Fruit fly (Drosophila melanogaster): ENCODE data around the gene CG15484.
A peak's percentile ranks its signal among the peaks of the same experiment; 100 is the strongest.

CG15484 gene

DNA sequence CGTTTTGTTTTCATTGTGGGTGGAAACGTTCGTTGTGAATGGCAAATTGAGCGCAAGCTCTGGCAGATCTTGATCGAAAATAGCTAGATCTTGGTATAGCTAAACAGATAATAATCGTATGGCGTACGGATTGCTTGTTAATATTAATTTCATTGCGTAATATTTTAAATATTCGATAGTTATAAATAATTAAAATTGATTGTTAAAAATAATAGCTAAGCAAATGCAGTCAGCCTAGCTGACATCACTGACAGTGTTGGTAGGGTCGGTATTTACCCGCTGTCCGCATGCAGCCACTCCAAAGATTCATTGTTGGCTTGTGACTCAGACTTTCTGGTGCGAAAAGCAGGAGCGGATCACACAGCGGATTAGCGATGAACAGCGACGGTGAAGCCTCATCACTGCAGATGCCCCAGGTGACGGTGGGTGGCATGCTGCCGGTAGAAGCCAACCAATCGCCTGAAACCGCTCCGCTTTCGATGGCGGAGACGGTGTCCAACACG, 3.0 kb downstream of the CG15484 start, which contains the start of the genes CG5776 and spict (continued):
- peak; percentile 68 for TF ChIP-seq Ets96B (tag; optimal IDR thresholded peaks at IDR 0.05)
- TF ChIP-seq CG32006 (GFP tag; optimal IDR thresholded peaks at IDR 0.05): peak; percentile 84
- peak; percentile 47 for TF ChIP-seq CG6792 (GFP tag; optimal IDR thresholded peaks at IDR 0.05)
- TF ChIP-seq CG8632 (GFP tag; optimal IDR thresholded peaks at IDR 0.05): peak; percentile 20
- peak; percentile 74 for TF ChIP-seq Hr4 (GFP tag; optimal IDR thresholded peaks at IDR 0.05)
- TF ChIP-seq fkh (GFP tag; optimal IDR thresholded peaks at IDR 0.05): peak; percentile 49
- peak; percentile 43 for TF ChIP-seq fd59A (GFP tag; optimal IDR thresholded peaks at IDR 0.05)
- TF ChIP-seq fd85E (GFP tag; optimal IDR thresholded peaks at IDR 0.05): no peak

dm6 chr2L:12701498-12701897, 6.0 kb downstream of the CG15484 start:
- TF ChIP-seq acj6 (GFP tag; optimal IDR thresholded peaks at IDR 0.05) (no peak), CG6854 (GFP tag; optimal IDR thresholded peaks at IDR 0.05) (no peak), Ets96B (tag; optimal IDR thresholded peaks at IDR 0.05) (no peak), dsx (GFP tag; optimal IDR thresholded peaks at IDR 0.05; ENCODE audit: poor library complexity, severe bottlenecking) (no peak), Sox14 (GFP tag; optimal IDR thresholded peaks at IDR 0.05) (no peak)

DNA sequence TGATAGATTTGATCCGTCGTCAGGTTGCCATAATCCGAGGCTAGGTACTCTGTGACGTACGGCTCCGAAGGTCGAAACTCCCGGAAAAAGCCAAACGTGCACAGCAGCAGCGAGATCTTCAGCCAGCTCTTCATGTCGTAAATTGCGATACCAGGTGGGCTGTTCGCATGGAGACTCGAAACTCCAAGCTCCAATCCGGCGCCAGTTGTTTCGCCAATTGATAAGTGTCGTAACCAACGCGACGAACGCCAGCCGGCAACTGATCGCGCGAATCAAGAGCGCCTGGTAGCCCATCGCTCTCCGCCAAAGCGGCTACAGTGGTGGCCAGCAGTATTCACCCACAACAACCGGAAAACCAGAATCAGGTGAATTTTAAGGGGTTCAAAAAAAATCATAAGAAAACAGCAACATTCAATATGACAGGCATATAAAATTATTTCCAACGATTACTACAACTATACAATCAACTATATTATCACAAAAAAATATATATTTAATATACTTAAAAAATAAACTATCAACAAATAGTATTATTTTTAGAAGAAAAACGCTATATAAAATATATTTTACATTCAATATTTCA, 7.0 kb downstream of the CG15484 start, which contains the start of gene CG17036:
Gene CG17036, minus strand, starts transcription at position 366 of the 583 bp plus-strand sequence.
- TF ChIP-seq acj6 (GFP tag; optimal IDR thresholded peaks at IDR 0.05) (no peak), Eip78C (GFP tag) (peak; percentile 57), CG31627 (GFP tag; optimal IDR thresholded peaks at IDR 0.05) (no peak), CG6854 (GFP tag; optimal IDR thresholded peaks at IDR 0.05) (peak; percentile 15), fd59A (GFP tag; optimal IDR thresholded peaks at IDR 0.05) (no peak), topi (GFP tag; optimal IDR thresholded peaks at IDR 0.05) (no peak), net (GFP tag; optimal IDR thresholded peaks at IDR 0.05) (no peak), esn (GFP tag; optimal IDR thresholded peaks at IDR 0.05) (peak; percentile 31), CG6792 (GFP tag; optimal IDR thresholded peaks at IDR 0.05) (peak; percentile 10), Blimp-1 (GFP tag; optimal IDR thresholded peaks at IDR 0.05) (no peak), CG10669 (GFP tag; optimal IDR thresholded peaks at IDR 0.05) (no peak), Ets21C (GFP tag; optimal IDR thresholded peaks at IDR 0.05) (no peak), Gug (GFP tag; IDR thresholded peaks at IDR 0.05) (no peak), Smox (GFP tag; optimal IDR thresholded peaks at IDR 0.05) (no peak), CG32006 (GFP tag; optimal IDR thresholded peaks at IDR 0.05) (peak; percentile 49), ss (GFP tag; optimal IDR thresholded peaks at IDR 0.05) (no peak), Hr39 (GFP tag; optimal IDR thresholded peaks at IDR 0.05) (no peak), fkh (GFP tag; optimal IDR thresholded peaks at IDR 0.05) (no peak), CG4318 (GFP tag; optimal IDR thresholded peaks at IDR 0.05) (no peak), CG11294 (GFP tag; IDR thresholded peaks at IDR 0.05) (no peak), CG9139 (GFP tag; optimal IDR thresholded peaks at IDR 0.05) (no peak), Sox102F (GFP tag; optimal IDR thresholded peaks at IDR 0.05) (no peak), fd85E (GFP tag; optimal IDR thresholded peaks at IDR 0.05) (no peak), vri (GFP tag; optimal IDR thresholded peaks at IDR 0.05) (no peak), CG8632 (GFP tag; optimal IDR thresholded peaks at IDR 0.05) (peak; percentile 42), OdsH (GFP tag; optimal IDR thresholded peaks at IDR 0.05) (no peak), Hr4 (GFP tag; optimal IDR thresholded peaks at IDR 0.05) (no peak), CG34406 (GFP tag; optimal IDR thresholded peaks at IDR 0.05) (no peak), CG6276 (GFP tag; optimal IDR thresholded peaks at IDR 0.05) (no peak), cyc (GFP tag; optimal IDR thresholded peaks at IDR 0.05) (no peak), Hr38 (GFP tag; optimal IDR thresholded peaks at IDR 0.05) (no peak), CG1621 (tag; optimal IDR thresholded peaks at IDR 0.05) (peak; percentile 19), pdm3 (GFP tag; optimal IDR thresholded peaks at IDR 0.05) (no peak), dsx (GFP tag; optimal IDR thresholded peaks at IDR 0.05; ENCODE audit: poor library complexity, severe bottlenecking) (no peak), dac (GFP tag; optimal IDR thresholded peaks at IDR 0.05) (no peak), eg (GFP tag; IDR thresholded peaks at IDR 0.05) (no peak; the same call in 2 of the 3 replicates), CG11762 (GFP tag; optimal IDR thresholded peaks at IDR 0.05; ENCODE audit: insufficient read depth) (no peak), CG8119 (GFP tag; IDR thresholded peaks at IDR 0.05) (peak; percentile 36; the same call in 1 of the 3 replicates), CG8319 (GFP tag; optimal IDR thresholded peaks at IDR 0.05) (no peak), CG7368 (GFP tag; optimal IDR thresholded peaks at IDR 0.05) (no peak), Ets96B (tag; optimal IDR thresholded peaks at IDR 0.05) (no peak), CG6163 (GFP tag; IDR thresholded peaks at IDR 0.05) (peak; percentile 48; the same call in 2 of the 3 replicates), achi (GFP tag; optimal IDR thresholded peaks at IDR 0.05) (no peak), Sox14 (GFP tag; optimal IDR thresholded peaks at IDR 0.05) (no peak), svp (GFP tag) (no peak)

Measured in whole organism, prepupa.